Worm (Caenorhabditis elegans) whole organism, L2 larva: ENCODE data around the gene npr-10.

ENCODE experiments used
- C34F6.9 ChIP-seq: fragments of 150-350 bp; optimal IDR thresholded peaks from 2 replicates; lab custom pipeline; 2014; ENCODE audit warnings: missing biosample characterization, missing genetic modification characterization
- F13H6.1 ChIP-seq: sonication (generic microtip); optimal IDR thresholded peaks from 2 replicates; lab custom pipeline; 2016; ENCODE audit warnings: missing genetic modification characterization, missing compliant biosample characterization
- R02D3.7 ChIP-seq: fragments of 150-350 bp; optimal IDR thresholded peaks from 2 replicates; lab custom pipeline; 2014; ENCODE audit warnings: missing biosample characterization, missing genetic modification characterization
- ama-1 ChIP-seq: fragments of 150-350 bp; optimal IDR thresholded peaks from 2 replicates; lab custom pipeline; 2018; ENCODE audit warnings: inconsistent platforms
- blmp-1 ChIP-seq: sonication (generic microtip); optimal IDR thresholded peaks from 2 replicates; lab custom pipeline; 2017; ENCODE audit warnings: missing genetic modification characterization, mild to moderate bottlenecking, missing compliant biosample characterization, antibody characterized with exemption, moderate library complexity; ENCODE audit not compliant: insufficient read depth
- ceh-16 ChIP-seq: fragments of 150-350 bp; optimal IDR thresholded peaks from 2 replicates; lab custom pipeline; 2014; ENCODE audit warnings: missing biosample characterization, missing genetic modification characterization
- crh-2 ChIP-seq: sonication (generic microtip); optimal IDR thresholded peaks from 2 replicates; lab custom pipeline; 2017; ENCODE audit warnings: missing biosample characterization, missing genetic modification characterization
- egl-27 ChIP-seq: sonication (generic microtip); optimal IDR thresholded peaks from 3 replicates; lab custom pipeline; 2017; ENCODE audit warnings: missing biosample characterization, missing genetic modification reagents, missing genetic modification characterization
- fos-1 ChIP-seq: fragments of 150-350 bp; optimal IDR thresholded peaks from 2 replicates; lab custom pipeline; 2014; ENCODE audit warnings: missing biosample characterization, missing genetic modification characterization
- gmeb-1 ChIP-seq: fragments of 150-350 bp; optimal IDR thresholded peaks from 2 replicates; lab custom pipeline; 2014; ENCODE audit warnings: missing biosample characterization, missing genetic modification characterization
- lin-11 ChIP-seq: fragments of 150-350 bp; sonication (generic microtip); optimal IDR thresholded peaks from 2 replicates; lab custom pipeline; 2014; ENCODE audit warnings: missing biosample characterization, missing genetic modification characterization, inconsistent platforms, mixed read lengths
- lin-39 ChIP-seq: fragments of 150-350 bp; optimal IDR thresholded peaks from 2 replicates; lab custom pipeline; 2014; ENCODE audit warnings: missing biosample characterization, missing genetic modification reagents, missing genetic modification characterization
- lsy-2 ChIP-seq, 2 experiments: fragments of 150-350 bp in 1 of 2; sonication (generic microtip) in 1 of 2; optimal IDR thresholded peaks; 2 replicates each; lab custom pipeline; 2014 to 2017; ENCODE audit warnings: missing biosample characterization in 2 of 2, missing genetic modification characterization in 2 of 2
- mab-5 ChIP-seq: fragments of 150-350 bp; optimal IDR thresholded peaks from 2 replicates; lab custom pipeline; 2014; ENCODE audit warnings: missing biosample characterization, missing genetic modification characterization
- mdl-1 ChIP-seq, 2 experiments: fragments of 150-350 bp in 1 of 2; sonication (generic microtip) in 1 of 2; optimal IDR thresholded peaks; 2 replicates each; lab custom pipeline; 2017; ENCODE audit warnings: missing biosample characterization in 2 of 2, missing genetic modification characterization in 2 of 2
- nhr-10 ChIP-seq: sonication (generic microtip); optimal IDR thresholded peaks from 2 replicates; lab custom pipeline; 2017; ENCODE audit warnings: missing biosample characterization, missing genetic modification characterization
- nhr-11 ChIP-seq: fragments of 150-350 bp; optimal IDR thresholded peaks from 2 replicates; lab custom pipeline; 2014; ENCODE audit warnings: missing biosample characterization, missing genetic modification characterization
- nhr-12 ChIP-seq: fragments of 150-350 bp; optimal IDR thresholded peaks from 2 replicates; lab custom pipeline; 2014; ENCODE audit warnings: missing biosample characterization, missing genetic modification characterization
- nhr-21 ChIP-seq: fragments of 150-350 bp; optimal IDR thresholded peaks from 2 replicates; lab custom pipeline; 2014; ENCODE audit warnings: missing biosample characterization, missing genetic modification characterization
- nhr-23 ChIP-seq: fragments of 150-350 bp; optimal IDR thresholded peaks from 2 replicates; lab custom pipeline; 2014; ENCODE audit warnings: missing biosample characterization, missing genetic modification reagents, missing genetic modification characterization
- nhr-25 ChIP-seq: fragments of 150-350 bp; sonication (generic microtip); optimal IDR thresholded peaks from 3 replicates; lab custom pipeline; 2014; ENCODE audit warnings: missing biosample characterization, missing genetic modification characterization
- nhr-6 ChIP-seq: fragments of 150-350 bp; optimal IDR thresholded peaks from 2 replicates; lab custom pipeline; 2014; ENCODE audit warnings: missing biosample characterization, missing genetic modification characterization
- nhr-77 ChIP-seq: fragments of 150-350 bp; optimal IDR thresholded peaks from 2 replicates; lab custom pipeline; 2014; ENCODE audit warnings: missing biosample characterization, missing genetic modification characterization
- peb-1 ChIP-seq: fragments of 150-350 bp; optimal IDR thresholded peaks from 2 replicates; lab custom pipeline; 2014; ENCODE audit warnings: missing biosample characterization, missing genetic modification characterization
- sem-4 ChIP-seq: fragments of 150-350 bp; optimal IDR thresholded peaks from 2 replicates; lab custom pipeline; 2014; ENCODE audit warnings: missing biosample characterization, missing genetic modification reagents, missing genetic modification characterization
- skn-1 ChIP-seq: sonication (generic microtip); optimal IDR thresholded peaks from 2 replicates; lab custom pipeline; 2017; ENCODE audit warnings: missing biosample characterization, missing genetic modification characterization
- sma-3 ChIP-seq: sonication (generic microtip); optimal IDR thresholded peaks from 2 replicates; lab custom pipeline; 2016; ENCODE audit warnings: missing genetic modification reagents, missing genetic modification characterization, missing compliant biosample characterization
- sma-9 ChIP-seq, 2 experiments: fragments of 150-350 bp in 1 of 2; sonication (generic microtip) in 1 of 2; optimal IDR thresholded peaks; 2 replicates each; lab custom pipeline; 2014 to 2016; ENCODE audit warnings: missing genetic modification characterization in 2 of 2, mild to moderate bottlenecking in 1 of 2, missing biosample characterization in 1 of 2, missing compliant biosample characterization in 1 of 2, missing genetic modification reagents in 1 of 2, moderate library complexity in 1 of 2
- snpc-4 ChIP-seq: fragments of 150-350 bp; optimal IDR thresholded peaks from 2 replicates; lab custom pipeline; 2014; ENCODE audit warnings: missing biosample characterization, missing genetic modification characterization
- unc-39 ChIP-seq: fragments of 150-350 bp; optimal IDR thresholded peaks from 2 replicates; lab custom pipeline; 2014; ENCODE audit warnings: missing biosample characterization, missing genetic modification characterization
- unc-55 ChIP-seq: fragments of 150-350 bp; sonication (generic microtip); optimal IDR thresholded peaks from 3 replicates; lab custom pipeline; 2014; ENCODE audit warnings: missing biosample characterization, missing genetic modification reagents, missing genetic modification characterization
- unc-62 ChIP-seq: fragments of 150-350 bp; optimal IDR thresholded peaks from 2 replicates; lab custom pipeline; 2014; ENCODE audit warnings: missing biosample characterization, missing genetic modification reagents, missing genetic modification characterization
- zag-1 ChIP-seq: fragments of 150-350 bp; optimal IDR thresholded peaks from 2 replicates; lab custom pipeline; 2014; ENCODE audit warnings: missing biosample characterization, missing genetic modification characterization
- ztf-1 ChIP-seq: fragments of 200-800 bp; sonication (Bioruptor generic); conservative IDR thresholded peaks from 2 replicates; pipeline ENCODE4 v1.3.6; 2022; ENCODE audit warnings: missing genetic modification characterization, missing compliant biosample characterization
- ztf-4 ChIP-seq: fragments of 150-350 bp; optimal IDR thresholded peaks from 2 replicates; lab custom pipeline; 2014; ENCODE audit warnings: missing biosample characterization, missing genetic modification characterization

Gene npr-10

ce11 chrX:13008895-13009294 lies 23.6 kb downstream of the npr-10 start:
- TF ChIP-seq nhr-10 (no peak), mdl-1 (tag; optimal IDR thresholded peaks at IDR 0.05; lab: Kevin White, UChicago) (no peak), sma-9 (GFP tag; optimal IDR thresholded peaks at IDR 0.05; lab: Kevin White, UChicago) (peak; percentile 69), sma-9 (tag; optimal IDR thresholded peaks at IDR 0.05; lab: Kevin White, UChicago) (no peak), ceh-16 (tag; lab: Kevin White, UChicago) (peak; percentile 41), lsy-2 (tag; optimal IDR thresholded peaks at IDR 0.05; lab: Kevin White, UChicago) (no peak), mab-5 (tag; lab: Kevin White, UChicago) (no peak), nhr-25 (tag; lab: Kevin White, UChicago) (peak; percentile 99), blmp-1 (tag; lab: Kevin White, UChicago) (peak; percentile 99)

ce11 chrX:13007857-13008813 lies 24.4 kb downstream of the npr-10 start, which contains the start of gene nhr-25:
Gene nhr-25, plus strand, starts transcription at chrX:13008493.
- TF ChIP-seq snpc-4 (tag; lab: Kevin White, UChicago) (no peak), unc-55 (no peak), F13H6.1 (tag; lab: Kevin White, UChicago) (no peak), nhr-25 (tag; lab: Kevin White, UChicago) (peak; percentile 96), nhr-21 (tag; lab: Kevin White, UChicago) (peak; percentile 57), R02D3.7 (tag; lab: Kevin White, UChicago) (no peak), sma-9 (GFP tag; optimal IDR thresholded peaks at IDR 0.05; lab: Kevin White, UChicago) (peak; percentile 23), sma-9 (tag; optimal IDR thresholded peaks at IDR 0.05; lab: Kevin White, UChicago) (no peak), unc-62 (GFP tag; lab: Kevin White, UChicago) (no peak), crh-2 (tag; lab: Kevin White, UChicago) (no peak), nhr-6 (no peak), nhr-23 (tag; lab: Kevin White, UChicago) (no peak), ztf-4 (tag; lab: Kevin White, UChicago) (no peak), zag-1 (no peak), mdl-1 (tag; optimal IDR thresholded peaks at IDR 0.05; lab: Kevin White, UChicago) (no peak), sma-3 (peak; percentile 78), lin-11 (tag; lab: Kevin White, UChicago) (no peak), fos-1 (peak; percentile 35), lin-39 (no peak), lsy-2 (tag; optimal IDR thresholded peaks at IDR 0.05; lab: Kevin White, UChicago) (peak in 1 of 2 experiments; percentile 7), mab-5 (tag; lab: Kevin White, UChicago) (no peak), egl-27 (tag; lab: Kevin White, UChicago) (peak; percentile 23), ama-1 (lab: Kevin White, UChicago) (no peak), C34F6.9 (no peak), blmp-1 (tag; lab: Kevin White, UChicago) (peak; percentile 94), sem-4 (no peak), peb-1 (tag; lab: Kevin White, UChicago) (no peak), unc-39 (tag; lab: Kevin White, UChicago) (no peak), ceh-16 (tag; lab: Kevin White, UChicago) (no peak), nhr-10 (no peak), nhr-12 (no peak)

DNA sequence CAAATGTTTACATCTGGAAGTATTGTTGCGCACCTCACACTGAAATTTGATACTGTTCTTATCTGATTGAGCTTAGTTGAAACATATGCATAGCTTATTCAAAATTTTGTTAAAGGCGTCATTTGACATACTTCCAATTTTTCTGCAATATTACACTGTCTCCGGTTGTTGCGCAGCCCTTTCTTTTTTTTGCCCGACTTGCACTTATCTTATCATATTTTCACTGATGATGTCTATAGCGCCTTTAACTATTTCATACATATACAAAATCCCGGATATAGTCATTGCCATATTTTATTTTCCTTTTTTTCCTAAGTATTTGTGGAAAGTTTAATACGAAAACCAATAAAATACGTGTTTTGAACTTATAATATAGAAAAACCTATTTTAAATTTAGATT lies 25.8 kb downstream of the npr-10 start:
- TF ChIP-seq C34F6.9: no peak
- no peak for TF ChIP-seq gmeb-1
- no peak for TF ChIP-seq mdl-1 (tag; optimal IDR thresholded peaks at IDR 0.05; lab: Kevin White, UChicago)
- no peak for TF ChIP-seq peb-1 (tag; lab: Kevin White, UChicago)
- no peak for TF ChIP-seq unc-55
- no peak for TF ChIP-seq ztf-1
- no peak for TF ChIP-seq sma-3
- TF ChIP-seq nhr-77 (tag; lab: Kevin White, UChicago): no peak

ce11 chrX:13006328-13006727 lies 26.2 kb downstream of the npr-10 start:
- TF ChIP-seq nhr-11 (tag; lab: Kevin White, UChicago) (no peak), nhr-25 (tag; lab: Kevin White, UChicago) (peak; percentile 24), skn-1 (tag; lab: Kevin White, UChicago) (no peak)
- TF ChIP-seq, all 48 proteins: peak for 1
